ENCODE assay signal across 1 fruit fly cellular context in genomic region chr3R:14886011-14886534, dm6.
A peak's percentile ranks its signal among the peaks of the same experiment; 100 is the strongest.
TF ChIP-seq lines count a peak whose summit lies in the region.

TSS of gene Rrp6 (minus strand) at chr3R:14886246.
TSS of gene CG33331 (plus strand) at chr3R:14886456.
TSS of gene CG33332 (plus strand) at chr3R:14886456.

TF ChIP-seq in whole organism, embryonic, 481 proteins besides CTCF, POLR2A, EP300 and RAD21 (continued from another document):
- TF ChIP-seq Dad (GFP tag; optimal IDR thresholded peaks at IDR 0.05; lab: Kevin White, UChicago) (peak; percentile 55), PHDP (tag; optimal IDR thresholded peaks at IDR 0.05; lab: Kevin White, UChicago) (peak; percentile 71), esg (GFP tag; conservative IDR thresholded peaks at IDR 0.05; lab: Robert Waterston, UW) (peak; percentile 51), CG5953 (GFP tag; IDR thresholded peaks at IDR 0.05; lab: Robert Waterston, UW) (no peak), tll (GFP tag; optimal IDR thresholded peaks at IDR 0.05; lab: Kevin White, UChicago) (no peak), CG12659 (GFP tag; optimal IDR thresholded peaks at IDR 0.05; lab: Kevin White, UChicago) (peak; percentile 90), zen (tag; optimal IDR thresholded peaks at IDR 0.05; lab: Kevin White, UChicago) (peak; percentile 35), dysf (GFP tag; IDR thresholded peaks at IDR 0.05; lab: Robert Waterston, UW) (peak; percentile 65; the same call in 2 of the 3 replicates), CG14965 (GFP tag; optimal IDR thresholded peaks at IDR 0.05; lab: Kevin White, UChicago; ENCODE audit: borderline replicate concordance) (no peak), CG2889 (GFP tag; IDR thresholded peaks at IDR 0.05; lab: Robert Waterston, UW) (no peak), seq (GFP tag; IDR thresholded peaks at IDR 0.05; lab: Robert Waterston, UW) (no peak), nerfin-2 (GFP tag; IDR thresholded peaks at IDR 0.05; lab: Robert Waterston, UW; ENCODE audit: partially characterized antibody) (no peak; the same call in 1 of the 2 replicates), CG3838 (GFP tag; optimal IDR thresholded peaks at IDR 0.05; lab: Kevin White, UChicago) (peak; percentile 4), CG32767 (GFP tag; IDR thresholded peaks at IDR 0.05; lab: Robert Waterston, UW) (no peak; the same call in 1 of the 2 replicates), salm (tag; optimal IDR thresholded peaks at IDR 0.05; lab: Kevin White, UChicago) (no peak)
